Fruit fly (Drosophila melanogaster) whole organism, embryonic: ENCODE data around the gene ple.

Source experiments
- CG10979 ChIP-seq: fragments of 200-800 bp; sonication (Bioruptor generic); optimal IDR thresholded peaks from 2 replicates; lab custom pipeline; 2018; ENCODE audit warnings: missing biosample characterization, mild to moderate bottlenecking, missing genetic modification characterization, moderate library complexity
- CG14014 ChIP-seq: fragments of 200-800 bp; sonication (Bioruptor generic); IDR thresholded peaks from 2 replicates; pipeline ENCODE4 v1.3.6; 2022; ENCODE audit warnings: missing biosample characterization, missing genetic modification characterization
- CG18262 ChIP-seq: fragments of 200-800 bp; optimal IDR thresholded peaks from 3 replicates; lab custom pipeline; 2019; ENCODE audit warnings: missing biosample characterization, mild to moderate bottlenecking, missing genetic modification characterization, moderate library complexity
- CG3281 ChIP-seq: fragments of 200-800 bp; sonication (Bioruptor generic); optimal IDR thresholded peaks from 3 replicates; lab custom pipeline; 2017; ENCODE audit warnings: missing biosample characterization, mild to moderate bottlenecking, missing genetic modification characterization
- CG3726 ChIP-seq: fragments of 200-800 bp; sonication (Bioruptor generic); IDR thresholded peaks from 3 replicates; pipeline ENCODE4, ENCODE4 v1.3.6; 2022; ENCODE audit warnings: missing biosample characterization, missing genetic modification characterization
- CG3847 ChIP-seq: fragments of 200-800 bp; sonication (Bioruptor generic); IDR thresholded peaks from 2 replicates; pipeline ENCODE4 v1.3.6; 2022; ENCODE audit warnings: missing biosample characterization, missing genetic modification characterization
- CG42726 ChIP-seq: fragments of 200-800 bp; sonication (Bioruptor generic); IDR thresholded peaks from 2 replicates; pipeline ENCODE4 v1.3.6; 2022; ENCODE audit warnings: missing biosample characterization, missing genetic modification characterization; ENCODE audit not compliant: partially characterized antibody
- CG4328 ChIP-seq: fragments of 200-800 bp; sonication (Bioruptor generic); optimal IDR thresholded peaks from 3 replicates; lab custom pipeline; 2017; ENCODE audit warnings: missing biosample characterization, missing genetic modification reagents, missing genetic modification characterization
- CG6683 ChIP-seq: fragments of 200-800 bp; sonication (Bioruptor generic); optimal IDR thresholded peaks from 2 replicates; lab custom pipeline; 2017; ENCODE audit warnings: missing biosample characterization, mild to moderate bottlenecking, missing genetic modification characterization, missing genetic modification reagents
- CG7372 ChIP-seq: fragments of 200-800 bp; sonication (Bioruptor generic); IDR thresholded peaks from 2 replicates; pipeline ENCODE4 v1.3.6; 2022; ENCODE audit warnings: missing biosample characterization, missing genetic modification characterization
- CG7556 ChIP-seq: fragments of 200-800 bp; sonication (Bioruptor generic); optimal IDR thresholded peaks from 2 replicates; lab custom pipeline; 2017; ENCODE audit warnings: missing biosample characterization, mild to moderate bottlenecking, missing genetic modification characterization
- CG8765 ChIP-seq: fragments of 200-800 bp; sonication (Bioruptor generic); IDR thresholded peaks from 2 replicates; pipeline ENCODE4 v1.3.6; 2022; ENCODE audit warnings: missing biosample characterization, missing genetic modification characterization
- CG8924 ChIP-seq: fragments of 200-800 bp; optimal IDR thresholded peaks from 3 replicates; lab custom pipeline; 2019; ENCODE audit warnings: missing biosample characterization, mild to moderate bottlenecking, missing genetic modification characterization, moderate library complexity
- CG9876 ChIP-seq: fragments of 200-800 bp; sonication (Bioruptor generic); optimal IDR thresholded peaks from 2 replicates; lab custom pipeline; 2016; ENCODE audit warnings: missing biosample characterization, missing genetic modification characterization
- Chrac-16 ChIP-seq: fragments of 200-800 bp; sonication (Bioruptor generic); optimal IDR thresholded peaks from 3 replicates; lab custom pipeline; 2016; ENCODE audit warnings: missing biosample characterization, missing genetic modification characterization
- CoRest ChIP-seq: fragments of 200-800 bp; sonication (Bioruptor generic); optimal IDR thresholded peaks from 3 replicates; lab custom pipeline; 2018; ENCODE audit warnings: missing biosample characterization, mild to moderate bottlenecking, missing genetic modification characterization, moderate library complexity
- Dref ChIP-seq: fragments of 200-800 bp; sonication (Bioruptor generic); IDR thresholded peaks from 2 replicates; pipeline ENCODE4 v1.3.6; 2022; ENCODE audit warnings: missing biosample characterization, missing genetic modification characterization
- E2f1 ChIP-seq: fragments of 200-800 bp; sonication (Bioruptor generic); IDR thresholded peaks from 2 replicates; pipeline ENCODE4 v1.3.6; 2022; ENCODE audit warnings: missing biosample characterization, missing genetic modification characterization
- ERR ChIP-seq: fragments of 200-800 bp; sonication (Bioruptor generic); optimal IDR thresholded peaks from 2 replicates; lab custom pipeline; 2016; ENCODE audit warnings: missing biosample characterization, missing genetic modification characterization
- Ets65A ChIP-seq: fragments of 200-800 bp; sonication (Bioruptor generic); peaks from one replicate; lab custom pipeline; 2016; ENCODE audit warnings: missing biosample characterization, missing genetic modification characterization
- Fer1 ChIP-seq: fragments of 200-800 bp; sonication (Bioruptor generic); optimal IDR thresholded peaks from 2 replicates; lab custom pipeline; 2017; ENCODE audit warnings: missing biosample characterization, mild to moderate bottlenecking, missing genetic modification characterization
- HLH54F ChIP-seq: fragments of 200-800 bp; sonication (Bioruptor generic); optimal IDR thresholded peaks from 3 replicates; lab custom pipeline; 2016; ENCODE audit warnings: missing biosample characterization, missing genetic modification characterization
- Hr51 ChIP-seq, 2 experiments: fragments of 200-800 bp; sonication (Bioruptor generic); optimal IDR thresholded peaks; 2 replicates in 1 of 2; 3 replicates in 1 of 2; lab custom pipeline; 2016 to 2018; ENCODE audit warnings: missing biosample characterization in 2 of 2, missing genetic modification characterization in 2 of 2, mild to moderate bottlenecking in 1 of 2, moderate library complexity in 1 of 2
- MTF-1 ChIP-seq: fragments of 200-800 bp; sonication (Bioruptor generic); optimal IDR thresholded peaks from 2 replicates; lab custom pipeline; 2018; ENCODE audit warnings: missing biosample characterization, mild to moderate bottlenecking, missing genetic modification characterization, borderline replicate concordance
- Med ChIP-seq: fragments of 200-800 bp; sonication (Bioruptor generic); peaks from one replicate; lab custom pipeline; 2016; ENCODE audit warnings: missing biosample characterization, missing genetic modification characterization, mild to moderate bottlenecking, inconsistent platforms, moderate library complexity
- NfI ChIP-seq: fragments of 200-800 bp; sonication (Bioruptor generic); optimal IDR thresholded peaks from 3 replicates; lab custom pipeline; 2018; ENCODE audit warnings: missing biosample characterization, mild to moderate bottlenecking, missing genetic modification characterization, moderate library complexity
- Sry-δ ChIP-seq: fragments of 200-800 bp; sonication (Bioruptor generic); optimal IDR thresholded peaks from 2 replicates; lab custom pipeline; 2016; ENCODE audit warnings: missing biosample characterization, missing genetic modification characterization
- Taf1 ChIP-seq: fragments of 200-800 bp; sonication (Bioruptor generic); IDR thresholded peaks from 2 replicates; pipeline ENCODE4 v1.3.6; 2022; ENCODE audit warnings: missing biosample characterization, missing genetic modification characterization
- al ChIP-seq: fragments of 200-800 bp; sonication (Bioruptor generic); IDR thresholded peaks from 2 replicates; pipeline ENCODE4 v1.3.6; 2022; ENCODE audit warnings: missing biosample characterization, missing genetic modification characterization
- az2 ChIP-seq: fragments of 200-800 bp; sonication (Bioruptor generic); optimal IDR thresholded peaks from 3 replicates; lab custom pipeline; 2016; ENCODE audit warnings: missing biosample characterization, missing genetic modification characterization
- bbx ChIP-seq: fragments of 200-800 bp; sonication (Bioruptor generic); IDR thresholded peaks from 2 replicates; pipeline ENCODE4 v1.3.6; 2022; ENCODE audit warnings: missing biosample characterization, missing genetic modification characterization; ENCODE audit not compliant: partially characterized antibody
- caup ChIP-seq: fragments of 200-800 bp; sonication (Bioruptor generic); optimal IDR thresholded peaks from 3 replicates; lab custom pipeline; 2017; ENCODE audit warnings: missing biosample characterization, mild to moderate bottlenecking, missing genetic modification characterization, moderate library complexity; ENCODE audit not compliant: severe bottlenecking
- ems ChIP-seq: fragments of 200-800 bp; sonication (Bioruptor generic); optimal IDR thresholded peaks from 3 replicates; lab custom pipeline; 2016; ENCODE audit warnings: missing biosample characterization, missing genetic modification characterization
- eyg ChIP-seq: fragments of 200-800 bp; sonication (Bioruptor generic); optimal IDR thresholded peaks from 3 replicates; lab custom pipeline; 2016; ENCODE audit warnings: missing biosample characterization, missing genetic modification characterization
- fd64A ChIP-seq: fragments of 200-800 bp; sonication (Bioruptor generic); optimal IDR thresholded peaks from 3 replicates; lab custom pipeline; 2018; ENCODE audit warnings: missing biosample characterization, mild to moderate bottlenecking, missing genetic modification characterization
- fru ChIP-seq: fragments of >200 bp; optimal IDR thresholded peaks from 2 replicates; lab custom pipeline; 2017
- hb ChIP-seq: fragments of 200-800 bp; sonication (Bioruptor generic); IDR thresholded peaks from 3 replicates; pipeline ENCODE4 v1.3.6; 2022; ENCODE audit warnings: missing biosample characterization, missing genetic modification characterization; ENCODE audit not compliant: partially characterized antibody
- jigr1 ChIP-seq: fragments of 200-800 bp; sonication (Bioruptor generic); IDR thresholded peaks from 3 replicates; pipeline ENCODE4 v1.3.6; 2022; ENCODE audit warnings: missing biosample characterization, missing genetic modification characterization
- ken ChIP-seq: fragments of 200-800 bp; sonication (Bioruptor generic); IDR thresholded peaks from 3 replicates; pipeline ENCODE4 v1.3.6; 2022; ENCODE audit warnings: missing biosample characterization, missing genetic modification characterization
- lab ChIP-seq: fragments of 200-800 bp; sonication (Bioruptor generic); optimal IDR thresholded peaks from 3 replicates; lab custom pipeline; 2017; ENCODE audit warnings: missing biosample characterization, missing genetic modification characterization, mild to moderate bottlenecking, moderate library complexity, missing genetic modification reagents
- lilli ChIP-seq: fragments of 200-800 bp; sonication (Bioruptor generic); optimal IDR thresholded peaks from 3 replicates; lab custom pipeline; 2016; ENCODE audit warnings: missing biosample characterization, missing genetic modification characterization
- nerfin-1 ChIP-seq: fragments of 200-800 bp; sonication (Bioruptor generic); optimal IDR thresholded peaks from 3 replicates; lab custom pipeline; 2019; ENCODE audit warnings: missing biosample characterization, mild to moderate bottlenecking, missing genetic modification characterization, moderate library complexity
- pzg ChIP-seq: fragments of 200-800 bp; sonication (Bioruptor generic); optimal IDR thresholded peaks from 3 replicates; lab custom pipeline; 2018; ENCODE audit warnings: missing biosample characterization, mild to moderate bottlenecking, missing genetic modification characterization, moderate library complexity
- sens-2 ChIP-seq: fragments of 200-800 bp; sonication (Bioruptor generic); IDR thresholded peaks from 2 replicates; pipeline ENCODE4 v1.3.6; 2022; ENCODE audit warnings: missing biosample characterization, missing genetic modification characterization
- shn ChIP-seq: fragments of 200-800 bp; sonication (Bioruptor generic); optimal IDR thresholded peaks from 3 replicates; lab custom pipeline; 2016; ENCODE audit warnings: missing biosample characterization, missing genetic modification characterization
- sim ChIP-seq: fragments of 200-800 bp; sonication (Bioruptor generic); IDR thresholded peaks from 2 replicates; pipeline ENCODE4 v1.3.6; 2022; ENCODE audit warnings: missing biosample characterization, missing genetic modification characterization
- sob ChIP-seq: fragments of 200-800 bp; sonication (Bioruptor generic); IDR thresholded peaks from 2 replicates; pipeline ENCODE4 v1.3.6; 2022; ENCODE audit warnings: missing biosample characterization, missing genetic modification characterization
- stwl ChIP-seq: fragments of 200-800 bp; sonication (Bioruptor generic); optimal IDR thresholded peaks from 3 replicates; lab custom pipeline; 2018; ENCODE audit warnings: missing biosample characterization, mild to moderate bottlenecking, missing genetic modification characterization, moderate library complexity
- tin ChIP-seq: fragments of 200-800 bp; sonication (Bioruptor generic); optimal IDR thresholded peaks from 3 replicates; lab custom pipeline; 2016; ENCODE audit warnings: missing biosample characterization, missing genetic modification characterization
- usp ChIP-seq: fragments of >200 bp; optimal IDR thresholded peaks from 2 replicates; lab custom pipeline; 2017; ENCODE audit warnings: missing biosample characterization, missing genetic modification characterization

Gene ple

DNA sequence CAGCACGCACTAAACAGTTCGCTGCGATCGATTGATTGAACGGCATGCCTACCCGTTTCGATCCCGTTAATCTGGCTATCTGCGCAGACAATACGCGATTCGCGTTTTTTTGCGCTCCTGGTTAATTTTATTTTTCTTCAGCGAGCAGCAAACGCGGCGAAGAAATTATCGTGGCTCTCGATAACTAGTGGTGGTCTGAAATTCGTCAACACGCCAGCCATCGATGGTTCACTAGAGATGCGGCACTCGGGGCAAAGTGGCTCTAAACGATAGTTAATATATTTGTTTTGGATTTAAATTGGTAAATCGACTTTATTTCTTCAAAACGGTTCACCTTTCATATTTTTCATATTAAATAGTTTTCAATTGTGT, 23.6 kb upstream of the ple start, which contains the start of gene dikar (continued):
- peak; percentile 87 for TF ChIP-seq Med (GFP tag; lab: Kevin White, UChicago)
- peak; percentile 75 for TF ChIP-seq sob (GFP tag; lab: Robert Waterston, UW)
- TF ChIP-seq CG9876 (GFP tag; lab: Kevin White, UChicago) = no peak
- peak; percentile 40 for TF ChIP-seq pzg (GFP tag; lab: Kevin White, UChicago)
- peak; percentile 37 for TF ChIP-seq HLH54F
- peak; percentile 54 for TF ChIP-seq CoRest (tag; lab: Kevin White, UChicago)
- peak in 1 of 2 experiments; percentile 47 for TF ChIP-seq Hr51 (GFP tag; optimal IDR thresholded peaks at IDR 0.05; lab: Kevin White, UChicago)
- TF ChIP-seq Fer1 (GFP tag; lab: Kevin White, UChicago) = peak; percentile 31
- peak; percentile 32 for TF ChIP-seq CG7556 (GFP tag; lab: Kevin White, UChicago)
- TF ChIP-seq NfI (GFP tag; lab: Kevin White, UChicago) = peak; percentile 51
- no peak for TF ChIP-seq usp (GFP tag; lab: Kevin White, UChicago)
- TF ChIP-seq CG10979 (tag; lab: Kevin White, UChicago) = peak; percentile 7
- TF ChIP-seq CG8765 (GFP tag; lab: Robert Waterston, UW) = peak; percentile 55; the same call in 1 of the 2 replicates
- TF ChIP-seq CG3281 (GFP tag; lab: Kevin White, UChicago) = peak; percentile 4
- TF ChIP-seq al (GFP tag; lab: Robert Waterston, UW) = peak; percentile 63
- peak; percentile 44 for TF ChIP-seq Chrac-16
- TF ChIP-seq lilli (GFP tag; lab: Kevin White, UChicago) = peak; percentile 62
- TF ChIP-seq tin (GFP tag; lab: Kevin White, UChicago) = peak; percentile 57
- no peak for TF ChIP-seq CG6683 (GFP tag; lab: Kevin White, UChicago)
- TF ChIP-seq ems (GFP tag; lab: Kevin White, UChicago) = peak; percentile 48
- TF ChIP-seq CG3726 (GFP tag; lab: Robert Waterston, UW) = no peak
- 0 out of 2 replicates have a peak, but pooled peaks have one; percentile 22 for TF ChIP-seq E2f1 (GFP tag; lab: Robert Waterston, UW)
- TF ChIP-seq CG3847 (GFP tag; lab: Robert Waterston, UW) = peak; percentile 63
- no peak for TF ChIP-seq eyg (GFP tag; lab: Kevin White, UChicago)
- peak; percentile 57 for TF ChIP-seq Taf1 (GFP tag; lab: Robert Waterston, UW)
- TF ChIP-seq shn (GFP tag; lab: Kevin White, UChicago) = peak; percentile 24
- peak; percentile 10 for TF ChIP-seq CG8924 (tag; lab: Kevin White, UChicago)
- TF ChIP-seq MTF-1 (GFP tag; lab: Kevin White, UChicago) = no peak
- peak; percentile 81 for TF ChIP-seq CG42726 (GFP tag; lab: Robert Waterston, UW)
- TF ChIP-seq jigr1 (GFP tag; lab: Robert Waterston, UW) = 0 out of 3 replicates have a peak, but pooled peaks have one; percentile 40
- peak; percentile 79 for TF ChIP-seq CG14014 (GFP tag; lab: Robert Waterston, UW)
- TF ChIP-seq bbx (GFP tag; lab: Robert Waterston, UW) = peak; percentile 86
- peak; percentile 84 for TF ChIP-seq Sry-δ (GFP tag; lab: Kevin White, UChicago)
- TF ChIP-seq CG4328 (GFP tag; lab: Kevin White, UChicago) = no peak
- TF ChIP-seq Ets65A (GFP tag; lab: Kevin White, UChicago) = peak; percentile 94
- TF ChIP-seq CG18262 (tag; lab: Kevin White, UChicago) = peak; percentile 61
- no peak for TF ChIP-seq sim (GFP tag; lab: Robert Waterston, UW)
- TF ChIP-seq, all 482 proteins: peak for 215

DNA sequence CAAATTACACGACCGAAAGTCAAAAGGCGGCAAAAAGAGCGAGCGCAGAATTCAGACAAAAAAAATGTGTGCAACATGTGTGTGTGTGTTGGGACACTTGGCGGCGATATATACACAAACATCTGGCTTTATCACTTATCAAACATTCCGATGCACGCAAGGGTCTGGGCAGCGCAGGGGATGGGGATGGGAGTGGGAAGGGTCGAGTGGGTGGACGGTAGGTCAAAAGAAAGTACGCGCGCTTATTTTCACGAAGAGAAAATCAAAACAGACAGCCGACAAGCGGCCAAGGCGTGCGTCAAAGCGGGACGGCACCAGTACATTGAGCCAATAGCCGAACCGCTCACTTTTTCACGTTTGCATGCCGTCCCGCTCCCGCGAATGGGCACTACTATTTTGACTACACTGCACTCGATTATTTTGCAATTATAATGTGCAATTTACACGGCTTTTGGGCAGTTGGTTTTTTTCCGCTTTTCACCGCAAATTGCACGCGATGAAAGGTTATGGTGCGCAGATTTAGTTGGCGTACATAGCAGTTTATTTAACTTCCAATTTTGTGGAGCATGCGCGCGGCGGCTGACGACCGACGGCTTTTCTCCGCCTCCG, 22.9 kb upstream of the ple start:
- TF ChIP-seq nerfin-1 (peak; percentile 99), lab (GFP tag; lab: Kevin White, UChicago) (no peak), CG14014 (GFP tag; lab: Robert Waterston, UW) (0 out of 2 replicates have a peak, but pooled peaks have one; percentile 7), fd64A (no peak), sens-2 (GFP tag; lab: Robert Waterston, UW) (peak; percentile 45; the same call in 1 of the 2 replicates), az2 (GFP tag; lab: Kevin White, UChicago) (no peak), ERR (GFP tag; lab: Kevin White, UChicago) (peak; percentile 65), caup (GFP tag; lab: Kevin White, UChicago) (no peak), Dref (GFP tag; lab: Robert Waterston, UW) (0 out of 2 replicates have a peak, but pooled peaks have one; percentile 30), CG7372 (GFP tag; lab: Robert Waterston, UW) (no peak), Sry-δ (GFP tag; lab: Kevin White, UChicago) (peak; percentile 14), hb (GFP tag; lab: Robert Waterston, UW) (no peak), ken (peak; percentile 82), fru (lab: Kevin White, UChicago) (no peak), stwl (tag; lab: Kevin White, UChicago) (peak; percentile 2)
